Worm (Caenorhabditis elegans) whole organism, L1 larva: ENCODE measurements around the gene Y67H2A.2.

ENCODE experiments used
- C34B4.2 ChIP-seq: sonication (generic microtip); optimal IDR thresholded peaks from 2 replicates; lab custom pipeline; 2017; ENCODE audit warnings: mild to moderate bottlenecking, missing genetic modification characterization, missing compliant biosample characterization
- blmp-1 ChIP-seq: fragments of 150-350 bp; optimal IDR thresholded peaks from 2 replicates; lab custom pipeline; 2014; ENCODE audit warnings: missing biosample characterization, missing genetic modification characterization
- fos-1 ChIP-seq: fragments of 150-350 bp; optimal IDR thresholded peaks from 2 replicates; lab custom pipeline; 2014; ENCODE audit warnings: missing biosample characterization, missing genetic modification characterization
- hpl-2 ChIP-seq: fragments of 150-350 bp; optimal IDR thresholded peaks from 2 replicates; lab custom pipeline; 2014; ENCODE audit warnings: missing biosample characterization, missing genetic modification reagents, missing genetic modification characterization
- lin-39 ChIP-seq: fragments of 150-350 bp; optimal IDR thresholded peaks from 2 replicates; lab custom pipeline; 2014; ENCODE audit warnings: missing biosample characterization, missing genetic modification reagents, missing genetic modification characterization
- lsy-2 ChIP-seq, 2 experiments: fragments of 150-350 bp; optimal IDR thresholded peaks; 2 replicates each; lab custom pipeline; 2014; ENCODE audit warnings: missing biosample characterization in 2 of 2, missing genetic modification characterization in 2 of 2
- mdl-1 ChIP-seq, 2 experiments: fragments of 150-350 bp; optimal IDR thresholded peaks; 2 replicates each; lab custom pipeline; 2014 to 2017; ENCODE audit warnings: missing biosample characterization in 2 of 2, missing genetic modification characterization in 2 of 2, inconsistent platforms in 1 of 2
- nhr-12 ChIP-seq: sonication (generic microtip); optimal IDR thresholded peaks from 2 replicates; lab custom pipeline; 2017; ENCODE audit warnings: missing biosample characterization, missing genetic modification characterization
- nhr-19 ChIP-seq: fragments of 200-800 bp; sonication (Bioruptor generic); conservative IDR thresholded peaks from 2 replicates; pipeline ENCODE4 v1.3.6; 2022; ENCODE audit warnings: missing genetic modification characterization, missing compliant biosample characterization
- nhr-90 ChIP-seq: sonication (generic microtip); optimal IDR thresholded peaks from 2 replicates; lab custom pipeline; 2016; ENCODE audit warnings: mild to moderate bottlenecking, missing genetic modification characterization, missing compliant biosample characterization; ENCODE audit not compliant: poor library complexity
- pqm-1 ChIP-seq: sonication (generic microtip); optimal IDR thresholded peaks from 3 replicates; lab custom pipeline; 2017; ENCODE audit warnings: missing biosample characterization, missing genetic modification characterization
- skn-1 ChIP-seq: fragments of 150-350 bp; optimal IDR thresholded peaks from 2 replicates; lab custom pipeline; 2014; ENCODE audit warnings: missing biosample characterization, missing genetic modification characterization
- snpc-4 ChIP-seq: fragments of 150-350 bp; optimal IDR thresholded peaks from 2 replicates; lab custom pipeline; 2014; ENCODE audit warnings: missing biosample characterization, missing genetic modification characterization
- xbp-1 ChIP-seq: sonication (generic microtip); optimal IDR thresholded peaks from 2 replicates; lab custom pipeline; 2016; ENCODE audit warnings: missing genetic modification characterization, missing compliant biosample characterization

DNA sequence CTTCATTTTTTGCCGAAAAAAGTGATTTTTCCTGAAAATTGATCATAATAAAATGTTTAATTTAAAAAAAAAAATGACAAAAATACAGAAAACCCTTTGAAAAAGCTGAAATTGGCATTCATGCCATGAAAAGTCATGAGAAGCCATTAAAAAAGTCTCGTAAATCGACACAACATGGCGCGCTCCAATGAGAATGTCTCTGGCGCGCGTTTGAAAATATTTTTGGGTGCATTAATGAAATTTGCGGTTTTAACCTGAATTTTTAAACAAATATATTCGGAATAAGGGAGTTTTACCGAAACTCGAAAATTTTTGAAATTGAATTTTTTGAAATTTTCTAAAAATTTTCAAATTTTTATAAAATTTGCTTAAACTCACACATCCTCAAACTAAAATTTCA lies 49.8 kb downstream of the Y67H2A.2 start:
- TF ChIP-seq C34B4.2 (no peak), pqm-1 (no peak), snpc-4 (no peak), fos-1 (tag; lab: Kevin White, UChicago) (no peak), xbp-1 (no peak), nhr-12 (tag; lab: Kevin White, UChicago) (no peak), blmp-1 (tag; lab: Kevin White, UChicago) (no peak), mdl-1 (tag; optimal IDR thresholded peaks at IDR 0.05; lab: Kevin White, UChicago) (no peak), nhr-90 (no peak), nhr-19 (GFP tag; lab: Robert Waterston, UW) (no peak), lsy-2 (tag; optimal IDR thresholded peaks at IDR 0.05; lab: Kevin White, UChicago) (no peak), skn-1 (tag; lab: Kevin White, UChicago) (no peak), lin-39 (tag; lab: Kevin White, UChicago) (no peak), hpl-2 (GFP tag; lab: Kevin White, UChicago) (no peak)
